Worm (Caenorhabditis elegans): ENCODE measurements around the gene cTel54X.2.
A peak's percentile ranks its signal among the peaks of the same experiment; 100 is the strongest.

cTel54X.2 gene

DNA sequence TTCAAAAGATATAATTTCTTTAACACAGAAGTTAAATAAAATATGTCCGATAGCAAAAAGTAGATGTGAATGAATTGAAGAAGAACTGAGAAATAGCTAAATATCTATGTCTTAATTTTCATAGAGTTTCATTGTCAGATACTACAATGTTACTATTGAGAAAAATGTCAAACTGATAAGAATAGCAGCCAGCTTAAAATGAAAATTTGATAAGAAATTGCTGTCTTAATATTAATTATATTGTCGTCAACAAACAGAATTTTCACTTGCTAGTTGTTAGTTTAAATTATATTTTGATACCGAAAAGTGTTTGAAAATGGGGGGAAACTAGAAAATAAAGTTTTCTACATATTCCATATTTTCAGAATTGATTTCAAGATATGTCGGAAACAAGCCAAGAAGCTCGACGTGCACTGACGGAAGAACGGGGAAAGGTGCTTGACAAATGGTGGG is at the start of gene cTel54X.2, which contains the start of the genes fbxa-6 and npr-30:
Gene cTel54X.2, plus strand, starts transcription at position 360 of the 453 bp plus-strand sequence.
Gene fbxa-6, minus strand, starts transcription at position 179 of the 453 bp plus-strand sequence.
Gene npr-30, plus strand, starts transcription at position 403 of the 453 bp plus-strand sequence.
- TF ChIP-seq W03F9.2 (tag; optimal IDR thresholded peaks at IDR 0.05): no peak
- TF ChIP-seq dao-5 (tag; optimal IDR thresholded peaks at IDR 0.05): no peak
- TF ChIP-seq him-1 (tag; optimal IDR thresholded peaks at IDR 0.05): no peak

DNA sequence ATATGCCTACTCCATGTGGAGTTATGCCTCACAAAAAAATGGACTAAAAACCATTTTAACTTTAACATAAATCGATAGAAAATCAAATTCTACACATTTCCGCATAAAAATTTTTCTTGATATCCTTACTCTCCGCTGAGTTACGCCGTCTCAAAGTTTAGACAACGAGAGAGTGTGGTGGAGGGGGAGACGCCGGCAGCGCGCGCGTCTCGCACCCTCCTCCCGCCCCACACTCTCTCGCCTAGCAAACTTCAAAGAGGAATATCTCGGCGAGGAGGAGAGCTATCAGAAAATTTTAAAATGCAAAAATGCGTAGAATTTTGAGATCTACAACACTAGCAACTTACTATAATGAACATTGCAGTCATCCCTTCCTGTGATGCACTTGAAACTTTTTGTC is 11.1 kb downstream of the cTel54X.2 start:
- TF ChIP-seq dao-5 (tag; optimal IDR thresholded peaks at IDR 0.05) (no peak), him-1 (tag; optimal IDR thresholded peaks at IDR 0.05) (no peak), W03F9.2 (tag; optimal IDR thresholded peaks at IDR 0.05) (no peak)

DNA sequence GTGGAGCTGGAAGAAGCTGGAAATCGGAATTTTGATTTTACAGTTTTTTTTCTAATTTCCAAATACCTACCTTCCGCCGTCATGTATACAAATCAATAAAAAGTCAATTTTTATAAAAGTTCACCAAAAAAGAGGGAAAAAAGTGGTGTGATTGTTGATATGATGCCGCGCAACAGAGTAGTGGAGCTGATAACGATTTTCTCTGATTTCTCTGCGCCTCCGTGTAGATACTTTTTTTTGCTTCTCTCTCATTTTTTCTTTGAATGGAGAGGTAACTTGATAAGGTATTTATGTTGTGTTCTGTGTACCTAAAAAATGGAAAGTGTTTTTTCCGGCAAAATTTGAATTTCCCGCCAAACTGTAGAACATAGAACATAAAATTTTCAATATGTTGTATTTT is 11.6 kb downstream of the cTel54X.2 start, which contains the start of gene nhr-80:
Gene nhr-80, minus strand, starts transcription at position 199 of the 400 bp plus-strand sequence.
- TF ChIP-seq dao-5 (tag; optimal IDR thresholded peaks at IDR 0.05) (no peak), W03F9.2 (tag; optimal IDR thresholded peaks at IDR 0.05) (no peak)

DNA sequence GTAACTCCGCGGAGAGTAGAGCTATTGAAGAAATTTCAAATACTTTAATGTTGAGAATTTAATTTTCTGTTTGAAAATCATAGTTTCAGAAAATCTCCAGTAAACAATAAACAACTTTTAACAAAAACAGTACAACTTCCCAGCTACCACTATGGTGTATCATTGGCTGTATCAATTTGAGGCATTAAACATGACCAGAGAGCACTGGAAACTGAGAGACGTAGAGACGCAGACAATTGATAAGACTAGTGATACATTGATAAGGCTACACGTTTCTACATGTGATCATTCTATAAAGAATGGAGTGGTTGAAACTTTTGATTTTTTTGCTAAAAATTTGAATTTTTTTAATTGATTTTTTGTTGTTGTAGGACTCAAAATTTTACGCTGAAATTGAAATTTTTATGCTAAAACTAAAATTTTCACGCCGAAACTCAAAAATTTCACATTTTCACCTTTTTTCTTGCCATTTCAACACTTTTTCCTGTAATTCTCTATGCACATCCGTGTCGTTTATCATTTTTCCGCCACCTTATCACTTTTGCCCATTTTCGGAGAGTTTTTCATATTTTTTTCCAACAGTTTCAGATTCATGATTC is 12.2 kb downstream of the cTel54X.2 start, which contains the start of gene H10E21.1:
Gene H10E21.1, plus strand, starts transcription at position 549 of the 599 bp plus-strand sequence.
- TF ChIP-seq dao-5 (tag; optimal IDR thresholded peaks at IDR 0.05): no peak
- TF ChIP-seq W03F9.2 (tag; optimal IDR thresholded peaks at IDR 0.05): no peak

DNA sequence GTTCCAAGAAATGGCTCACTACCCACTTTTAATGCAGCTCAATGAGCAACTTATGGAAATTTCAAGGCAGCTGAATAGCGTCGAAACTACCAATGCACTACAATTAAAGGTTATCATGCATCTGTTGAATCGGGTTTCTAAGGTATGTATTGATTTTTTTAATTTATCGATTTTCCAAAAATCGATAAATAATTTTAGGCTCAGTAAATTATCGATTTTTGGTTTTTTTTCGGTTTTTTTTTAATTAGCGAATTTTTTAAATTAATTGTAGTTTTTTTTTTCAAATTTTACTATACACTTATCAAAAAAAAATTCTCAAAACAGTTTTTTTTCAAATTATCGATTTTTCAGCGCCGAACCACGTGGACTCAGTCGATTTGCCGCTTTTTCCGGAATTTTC is 13.7 kb downstream of the cTel54X.2 start:
- no peak for TF ChIP-seq dao-5 (tag; optimal IDR thresholded peaks at IDR 0.05)
- TF ChIP-seq W03F9.2 (tag; optimal IDR thresholded peaks at IDR 0.05): no peak

DNA sequence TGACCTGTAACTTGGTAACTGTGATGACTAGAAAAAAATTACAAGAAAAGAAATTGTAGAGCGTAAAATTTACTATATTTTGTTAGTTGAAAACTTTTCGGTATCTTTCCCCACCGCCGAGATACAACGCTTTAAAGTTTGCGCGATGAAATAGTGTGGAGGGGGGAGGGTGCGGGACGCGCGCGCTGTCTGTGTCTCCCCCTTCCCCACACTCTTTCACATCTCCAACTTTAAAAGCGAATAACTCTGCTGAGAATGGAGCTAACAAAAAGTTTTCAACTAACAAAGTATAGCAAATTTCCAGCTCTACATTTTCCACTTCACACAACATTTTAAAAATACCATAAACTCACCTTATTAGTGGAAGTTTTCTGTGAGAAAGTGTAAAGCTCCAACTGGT is 14.5 kb downstream of the cTel54X.2 start:
- TF ChIP-seq W03F9.2 (tag; optimal IDR thresholded peaks at IDR 0.05) (no peak), him-1 (tag; optimal IDR thresholded peaks at IDR 0.05) (no peak), dao-5 (tag; optimal IDR thresholded peaks at IDR 0.05) (no peak)

DNA sequence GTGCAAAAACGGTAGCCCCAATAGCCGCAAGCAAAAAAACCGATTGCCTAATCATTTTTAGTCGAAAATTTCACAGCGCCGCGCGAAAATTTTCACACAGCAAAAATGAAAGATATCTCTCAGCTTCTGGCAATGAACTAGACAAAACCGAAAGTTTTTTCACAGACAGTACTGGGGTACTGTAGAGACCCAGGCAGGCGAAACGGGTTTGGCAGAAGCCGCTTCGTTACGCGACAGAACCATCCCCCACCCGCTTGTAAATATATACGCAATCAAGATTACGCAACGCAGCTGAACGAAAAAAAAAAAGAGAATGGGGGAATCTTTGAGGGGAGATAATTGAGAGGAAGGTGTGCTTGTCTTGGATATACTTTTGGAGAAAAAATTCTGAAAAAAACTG is 16.4 kb downstream of the cTel54X.2 start, which contains the start of gene H10E21.4:
Gene H10E21.4, minus strand, starts transcription at position 167 of the 400 bp plus-strand sequence.
- TF ChIP-seq W03F9.2 (tag; optimal IDR thresholded peaks at IDR 0.05): no peak
- TF ChIP-seq dao-5 (tag; optimal IDR thresholded peaks at IDR 0.05): no peak
- no peak for TF ChIP-seq him-1 (tag; optimal IDR thresholded peaks at IDR 0.05)

DNA sequence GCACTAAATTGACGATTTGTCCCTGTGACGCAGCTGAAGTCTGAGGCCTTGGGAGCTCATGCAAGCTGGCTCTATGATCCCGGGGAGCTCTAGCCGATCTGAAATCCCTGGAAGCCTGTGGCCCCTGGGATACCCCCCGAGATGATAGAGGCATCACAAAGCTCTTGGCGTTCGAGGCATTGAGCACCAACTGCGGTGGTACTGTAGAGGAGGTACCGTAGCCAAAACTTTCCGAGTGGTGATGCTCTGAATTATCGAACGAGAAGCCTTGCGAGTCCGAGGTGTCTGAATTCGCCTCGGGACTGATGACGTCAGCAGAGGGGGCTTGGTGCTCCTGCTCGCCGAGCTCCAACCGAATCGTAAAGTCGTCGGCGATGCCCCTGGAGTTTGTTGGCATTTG is 18.2 kb downstream of the cTel54X.2 start:
- TF ChIP-seq him-1 (tag; optimal IDR thresholded peaks at IDR 0.05) (no peak), dao-5 (tag; optimal IDR thresholded peaks at IDR 0.05) (no peak), W03F9.2 (tag; optimal IDR thresholded peaks at IDR 0.05) (no peak)

DNA sequence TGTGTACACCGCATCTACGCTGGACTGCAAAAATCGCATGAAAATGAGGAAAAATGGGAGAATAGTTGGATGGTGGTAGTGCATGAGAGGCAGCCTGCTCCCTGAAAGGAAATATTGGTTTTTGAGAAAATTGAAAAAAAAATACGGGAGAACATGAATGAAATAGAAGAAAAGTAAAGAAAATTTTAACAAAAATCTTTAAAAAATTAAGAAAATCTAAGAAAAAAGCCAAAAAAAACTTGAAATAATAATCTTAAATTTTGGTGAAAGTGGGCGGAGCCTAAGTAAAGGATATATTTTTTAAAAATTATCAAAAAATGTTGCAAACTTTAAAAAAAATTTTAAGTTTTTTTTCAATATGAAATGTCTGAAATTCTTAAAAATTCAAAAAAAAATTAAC is 20.8 kb downstream of the cTel54X.2 start, which contains the start of gene H10E21.5:
Gene H10E21.5, minus strand, starts transcription at position 101 of the 400 bp plus-strand sequence.
- TF ChIP-seq W03F9.2 (tag; optimal IDR thresholded peaks at IDR 0.05) (no peak), him-1 (tag; optimal IDR thresholded peaks at IDR 0.05) (no peak), dao-5 (tag; optimal IDR thresholded peaks at IDR 0.05) (no peak)

DNA sequence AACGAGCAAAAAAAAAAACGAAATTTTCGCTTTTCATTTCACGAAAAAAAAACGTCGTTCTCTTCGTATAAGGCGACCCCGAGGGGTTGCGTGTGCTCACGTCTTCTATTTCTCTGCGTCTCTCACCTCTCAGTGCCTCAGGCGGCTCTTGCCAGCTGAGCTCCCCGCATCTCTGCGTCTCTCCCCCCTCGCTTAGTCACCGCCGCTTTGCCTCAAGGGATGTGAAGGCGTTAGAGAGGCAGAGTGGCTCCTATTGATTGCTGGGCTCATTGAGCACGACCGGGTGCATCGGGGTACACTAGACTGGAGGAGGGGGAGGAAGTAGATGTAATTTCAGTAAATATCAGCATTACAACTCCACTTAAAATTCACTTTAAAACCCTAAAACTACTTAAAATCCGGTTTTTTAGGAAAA is 22.5 kb downstream of the cTel54X.2 start:
- no peak for TF ChIP-seq dao-5 (tag; optimal IDR thresholded peaks at IDR 0.05)
- peak; percentile 86 for TF ChIP-seq him-1 (tag; optimal IDR thresholded peaks at IDR 0.05)

DNA sequence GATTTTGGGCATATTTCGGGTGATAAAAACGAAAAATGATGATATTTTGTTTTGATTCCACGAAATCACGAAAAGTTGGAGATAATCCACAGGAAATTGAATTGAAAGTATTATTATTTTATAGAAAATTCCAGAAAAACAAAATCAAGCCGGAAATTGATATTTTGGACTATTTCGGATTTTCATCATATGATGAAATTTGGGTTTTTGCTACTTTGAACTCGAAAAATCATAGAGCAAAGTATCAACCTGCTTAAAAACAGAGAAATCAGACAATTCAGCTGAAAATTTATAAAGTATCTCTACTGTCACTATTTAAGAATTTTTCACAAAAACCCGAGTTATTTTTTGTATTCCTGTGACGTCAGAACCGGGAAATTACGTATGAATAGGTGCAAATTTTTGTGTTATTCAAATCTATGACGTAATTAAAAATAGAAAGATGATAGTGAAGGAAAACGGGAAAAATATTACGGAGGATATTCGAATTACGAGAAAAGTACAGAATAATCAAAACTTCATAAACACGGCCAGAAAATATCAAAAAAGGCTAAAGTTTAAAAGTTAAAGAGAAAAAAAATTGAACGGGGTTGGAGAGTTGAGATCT is 24.4 kb downstream of the cTel54X.2 start:
- TF ChIP-seq him-1 (tag; optimal IDR thresholded peaks at IDR 0.05) (no peak), dao-5 (tag; optimal IDR thresholded peaks at IDR 0.05) (no peak)

DNA sequence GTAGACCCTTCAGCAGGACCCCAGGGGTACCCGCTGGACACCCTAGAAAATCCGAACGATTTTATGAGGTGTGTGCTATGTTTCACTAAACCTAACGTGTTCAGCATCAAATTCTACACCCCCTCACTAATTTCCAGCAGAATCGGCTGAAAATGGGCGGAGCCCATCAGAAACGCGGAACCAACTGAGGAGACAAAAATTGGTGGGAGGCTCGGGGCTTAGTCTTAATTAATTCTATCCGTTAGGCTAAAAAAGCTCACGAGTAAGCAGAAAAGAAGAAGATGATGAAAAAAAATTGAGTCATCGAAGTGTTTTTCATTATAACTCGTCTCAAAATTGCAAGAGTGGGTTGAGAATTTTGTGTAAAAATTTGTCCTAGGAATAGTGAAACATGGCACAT is 25.8 kb downstream of the cTel54X.2 start:
- TF ChIP-seq dao-5 (tag; optimal IDR thresholded peaks at IDR 0.05): no peak
- no peak for TF ChIP-seq W03F9.2 (tag; optimal IDR thresholded peaks at IDR 0.05)
- no peak for TF ChIP-seq him-1 (tag; optimal IDR thresholded peaks at IDR 0.05)

DNA sequence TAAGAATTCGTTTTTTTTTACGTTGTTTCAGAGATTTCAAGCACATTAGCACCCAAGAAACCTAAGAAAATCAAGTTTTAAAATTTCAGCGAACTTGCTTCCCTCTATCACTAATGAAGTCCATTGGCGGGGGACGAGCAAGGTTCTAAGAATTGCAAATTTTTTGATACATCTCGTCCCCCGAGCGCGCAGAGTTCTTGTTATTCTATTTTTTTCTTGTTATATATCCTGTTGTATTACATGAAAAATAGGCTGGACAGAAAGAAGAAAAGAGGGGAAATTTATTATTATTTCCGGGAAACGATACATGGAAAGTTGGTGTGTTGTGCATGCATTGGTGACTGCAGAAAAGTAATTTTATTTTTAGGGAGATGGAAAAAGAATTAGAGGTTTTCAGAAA is 26.5 kb downstream of the cTel54X.2 start:
- TF ChIP-seq him-1 (tag; optimal IDR thresholded peaks at IDR 0.05) (no peak), W03F9.2 (tag; optimal IDR thresholded peaks at IDR 0.05) (no peak), dao-5 (tag; optimal IDR thresholded peaks at IDR 0.05) (no peak)

DNA sequence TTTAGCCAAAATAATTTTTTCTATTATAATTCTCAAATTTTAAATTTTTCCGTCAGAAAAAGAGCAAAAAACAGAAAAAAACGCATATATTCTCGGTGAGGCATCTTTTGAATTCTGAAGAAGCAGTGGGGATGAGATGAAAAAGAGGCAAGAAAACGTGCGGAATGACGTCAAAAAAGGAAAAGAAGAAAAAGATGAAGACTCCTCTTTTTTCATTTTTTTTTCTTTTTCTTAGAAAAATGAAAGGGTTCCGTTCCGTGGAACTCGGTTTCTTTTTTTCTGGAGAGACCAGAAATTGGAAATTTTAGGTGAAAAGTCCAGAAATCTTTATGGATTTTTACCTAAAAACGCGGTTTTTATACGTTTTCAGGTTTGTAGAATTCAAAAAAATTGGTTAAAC is 27.3 kb downstream of the cTel54X.2 start:
- TF ChIP-seq him-1 (tag; optimal IDR thresholded peaks at IDR 0.05): peak; percentile 44
- TF ChIP-seq W03F9.2 (tag; optimal IDR thresholded peaks at IDR 0.05): no peak

DNA sequence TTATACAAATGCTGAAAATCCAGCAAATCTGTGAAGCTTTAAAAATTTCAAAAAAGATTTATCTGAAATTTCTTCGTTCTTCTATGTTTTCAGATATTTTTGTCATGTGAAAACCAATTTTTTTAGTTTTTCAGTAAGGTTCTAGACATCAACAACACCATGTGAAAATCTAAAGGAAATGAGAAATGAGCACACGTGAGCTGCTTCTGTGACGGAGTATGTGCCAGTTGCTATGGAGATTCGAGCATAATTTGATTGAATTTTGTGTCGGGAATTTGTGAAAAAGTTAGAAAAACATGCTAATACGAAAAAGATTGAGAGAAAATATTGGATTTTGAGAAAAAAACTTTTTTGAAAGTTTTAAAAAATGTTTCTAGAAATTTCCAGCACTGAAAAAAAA is 28.5 kb downstream of the cTel54X.2 start:
- TF ChIP-seq W03F9.2 (tag; optimal IDR thresholded peaks at IDR 0.05): no peak
- no peak for TF ChIP-seq him-1 (tag; optimal IDR thresholded peaks at IDR 0.05)
- TF ChIP-seq dao-5 (tag; optimal IDR thresholded peaks at IDR 0.05): no peak
